Fruit fly (Drosophila melanogaster) whole organism, wandering third instar larva: Measurements from ENCODE around the gene lectin-24A.

ENCODE experiments used
- Abd-B ChIP-seq: fragments of >200 bp; optimal IDR thresholded peaks from 2 replicates; lab custom pipeline; 2017; ENCODE audit warnings: missing biosample characterization, missing genetic modification characterization
- CG32264 ChIP-seq: fragments of 200-800 bp; sonication (Bioruptor generic); optimal IDR thresholded peaks from 2 replicates; lab custom pipeline; 2016; ENCODE audit warnings: missing biosample characterization, missing genetic modification characterization
- CG9705 ChIP-seq: fragments of 200-800 bp; sonication (Bioruptor generic); optimal IDR thresholded peaks from 2 replicates; lab custom pipeline; 2018; ENCODE audit warnings: missing biosample characterization, mild to moderate bottlenecking, missing genetic modification characterization
- Dfd ChIP-seq: fragments of >200 bp; optimal IDR thresholded peaks from 2 replicates; lab custom pipeline; 2017; ENCODE audit warnings: missing biosample characterization, missing genetic modification characterization
- Dif ChIP-seq: fragments of 200-275, 200-300 bp; sonication (Bioruptor generic); optimal IDR thresholded peaks from 2 replicates; lab custom pipeline; 2018; ENCODE audit warnings: missing biosample characterization, missing genetic modification characterization; ENCODE audit not compliant: partially characterized antibody
- GATAd ChIP-seq: sonication (Bioruptor generic); optimal IDR thresholded peaks from 2 replicates; lab custom pipeline; 2016; ENCODE audit warnings: missing biosample characterization, missing genetic modification characterization
- HLH106 ChIP-seq: fragments of 200-800 bp; optimal IDR thresholded peaks from 3 replicates; lab custom pipeline; 2019; ENCODE audit warnings: missing biosample characterization, mild to moderate bottlenecking, missing genetic modification characterization, moderate library complexity
- Hnf4 ChIP-seq: fragments of 200-800 bp; sonication (Bioruptor generic); optimal IDR thresholded peaks from 2 replicates; lab custom pipeline; 2016; ENCODE audit warnings: missing biosample characterization, mild to moderate bottlenecking, missing genetic modification characterization
- Jra ChIP-seq: sonication (Bioruptor generic); optimal IDR thresholded peaks from 2 replicates; lab custom pipeline; 2016; ENCODE audit warnings: missing biosample characterization, missing genetic modification characterization
- N ChIP-seq: fragments of >200 bp; optimal IDR thresholded peaks from 2 replicates; lab custom pipeline; 2018; ENCODE audit warnings: missing biosample characterization, missing external identifiers, missing genetic modification characterization
- OdsH ChIP-seq: fragments of 200-800 bp; sonication (Bioruptor generic); optimal IDR thresholded peaks from 2 replicates; lab custom pipeline; 2016; ENCODE audit warnings: missing biosample characterization, mild to moderate bottlenecking, missing genetic modification characterization
- Rel ChIP-seq, 2 experiments: fragments of 200-800 bp; sonication (Bioruptor generic) in 1 of 2; optimal IDR thresholded peaks; 2 replicates in 1 of 2; 3 replicates in 1 of 2; lab custom pipeline; 2016 to 2019; ENCODE audit warnings: mild to moderate bottlenecking in 2 of 2, missing biosample characterization in 2 of 2, missing genetic modification characterization in 2 of 2, moderate library complexity in 1 of 2
- Sp1 ChIP-seq: fragments of 200-800 bp; sonication (Bioruptor generic); optimal IDR thresholded peaks from 3 replicates; lab custom pipeline; 2019; ENCODE audit warnings: missing biosample characterization, mild to moderate bottlenecking, missing genetic modification characterization, moderate library complexity
- br ChIP-seq: fragments of 200-800 bp; sonication (Bioruptor generic); optimal IDR thresholded peaks from 2 replicates; lab custom pipeline; 2016; ENCODE audit warnings: missing biosample characterization, missing genetic modification characterization
- brk ChIP-seq: fragments of 200-800 bp; sonication (Bioruptor generic); optimal IDR thresholded peaks from 2 replicates; lab custom pipeline; 2016; ENCODE audit warnings: missing biosample characterization, mild to moderate bottlenecking, missing genetic modification characterization
- dl ChIP-seq, 2 experiments: fragments of 175-275, 200-275 bp in 1 of 2; fragments of 200-275 bp in 1 of 2; sonication (Bioruptor generic); optimal IDR thresholded peaks; lab custom pipeline; 2018; ENCODE audit warnings: mild to moderate bottlenecking in 2 of 2, missing biosample characterization in 2 of 2, missing genetic modification characterization in 2 of 2, moderate library complexity in 2 of 2; ENCODE audit not compliant: partially characterized antibody in 2 of 2, insufficient read depth in 1 of 2
- dmrt93B ChIP-seq: fragments of 200-800 bp; sonication (Bioruptor generic); optimal IDR thresholded peaks from 2 replicates; lab custom pipeline; 2018; ENCODE audit warnings: missing biosample characterization, mild to moderate bottlenecking, missing genetic modification characterization
- dsf ChIP-seq: sonication (Bioruptor generic); optimal IDR thresholded peaks from 2 replicates; lab custom pipeline; 2016; ENCODE audit warnings: missing biosample characterization, missing genetic modification characterization, borderline replicate concordance
- foxo ChIP-seq, 2 experiments: fragments of 200-800 bp; sonication (Bioruptor generic); optimal IDR thresholded peaks; 2 replicates in 1 of 2; 3 replicates in 1 of 2; lab custom pipeline; 2016 to 2017; ENCODE audit warnings: missing biosample characterization in 2 of 2, missing genetic modification characterization in 2 of 2
- fru ChIP-seq: fragments of 200-800 bp; sonication (Bioruptor generic); optimal IDR thresholded peaks from 3 replicates; lab custom pipeline; 2016; ENCODE audit warnings: missing biosample characterization, mild to moderate bottlenecking, missing genetic modification characterization
- h ChIP-seq: fragments of 200-800 bp; sonication (Bioruptor generic); optimal IDR thresholded peaks from 3 replicates; lab custom pipeline; 2016; ENCODE audit warnings: missing biosample characterization, mild to moderate bottlenecking, missing genetic modification characterization
- psq ChIP-seq: fragments of 200-800 bp; sonication (Bioruptor generic); optimal IDR thresholded peaks from 3 replicates; lab custom pipeline; 2017; ENCODE audit warnings: missing biosample characterization, mild to moderate bottlenecking, missing genetic modification characterization, moderate library complexity
- rgr ChIP-seq: fragments of 200-800 bp; sonication (Bioruptor generic); optimal IDR thresholded peaks from 3 replicates; lab custom pipeline; 2016; ENCODE audit warnings: missing biosample characterization, mild to moderate bottlenecking, missing genetic modification characterization
- sage ChIP-seq: fragments of 200-800 bp; sonication (Bioruptor generic); optimal IDR thresholded peaks from 2 replicates; lab custom pipeline; 2016; ENCODE audit warnings: missing biosample characterization, mild to moderate bottlenecking, missing genetic modification characterization
- usp ChIP-seq: fragments of >200 bp; optimal IDR thresholded peaks from 2 replicates; lab custom pipeline; 2017; ENCODE audit warnings: missing biosample characterization, missing genetic modification characterization
- woc ChIP-seq: sonication (Bioruptor generic); optimal IDR thresholded peaks from 2 replicates; lab custom pipeline; 2016; ENCODE audit warnings: missing biosample characterization, mild to moderate bottlenecking, missing genetic modification characterization

The lectin-24A gene

dm6 chr2L:3695361-3695818, 22.2 kb downstream of the lectin-24A start, which contains the start of gene CG16713:
Gene CG16713 (minus strand): TSS chr2L:3695411.
- TF ChIP-seq dsf (GFP tag; lab: Kevin White, UChicago) = no peak
- TF ChIP-seq Sp1 (GFP tag; lab: Kevin White, UChicago) = no peak
- no peak for TF ChIP-seq Rel (GFP tag; optimal IDR thresholded peaks at IDR 0.05; lab: Kevin White, UChicago)
- TF ChIP-seq Rel (tag; optimal IDR thresholded peaks at IDR 0.05; lab: Kevin White, UChicago) = peak; percentile 96

DNA sequence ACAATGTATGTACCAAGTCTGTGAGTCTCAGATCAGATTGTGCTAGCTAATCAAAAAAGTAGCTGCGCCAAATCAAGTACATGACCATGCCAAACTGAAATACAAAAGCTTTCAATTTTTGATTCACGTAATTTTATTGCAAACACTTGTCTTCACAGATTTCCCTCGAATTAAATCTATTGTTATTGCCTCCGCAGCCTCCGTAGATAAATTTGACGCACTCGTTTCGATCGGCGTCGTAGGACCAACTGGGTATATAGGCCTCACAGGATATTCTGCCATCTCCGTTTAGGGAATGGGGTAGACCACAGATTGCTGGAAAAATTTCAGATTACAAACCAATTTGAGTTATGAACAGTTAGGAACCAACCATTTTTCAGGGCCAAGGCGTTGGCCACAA, 22.7 kb downstream of the lectin-24A start, which contains the start of gene CG43165:
Gene CG43165, minus strand, starts transcription at position 101 of the 400 bp plus-strand sequence.
- TF ChIP-seq Sp1 (GFP tag; lab: Kevin White, UChicago) = no peak
- TF ChIP-seq psq = no peak
- no peak for TF ChIP-seq dl (GFP tag; optimal IDR thresholded peaks at IDR 0.05; lab: Kevin White, UChicago; ENCODE audit: insufficient read depth in 1 of 2, partially characterized antibody in 2 of 2)
- TF ChIP-seq foxo (GFP tag; optimal IDR thresholded peaks at IDR 0.05; lab: Kevin White, UChicago) = no peak
- TF ChIP-seq Dfd (GFP tag; lab: Kevin White, UChicago) = no peak
- no peak for TF ChIP-seq dmrt93B (GFP tag; lab: Kevin White, UChicago)

dm6 chr2L:3693805-3694204, 23.8 kb downstream of the lectin-24A start, which contains the start of gene Acp24A4:
Gene Acp24A4 (minus strand): TSS chr2L:3693905.
- TF ChIP-seq br (GFP tag; lab: Kevin White, UChicago) = no peak
- no peak for TF ChIP-seq Dfd (GFP tag; lab: Kevin White, UChicago)
- TF ChIP-seq woc (GFP tag; lab: Kevin White, UChicago) = no peak
- no peak for TF ChIP-seq CG32264 (GFP tag; lab: Kevin White, UChicago)
- TF ChIP-seq fru (GFP tag; lab: Kevin White, UChicago) = no peak
- TF ChIP-seq GATAd (GFP tag; lab: Kevin White, UChicago) = no peak
- no peak for TF ChIP-seq Abd-B

- TF ChIP-seq Jra (GFP tag; lab: Kevin White, UChicago) (no peak), HLH106 (tag; lab: Kevin White, UChicago) (no peak), Rel (GFP tag; optimal IDR thresholded peaks at IDR 0.05; lab: Kevin White, UChicago) (no peak), Rel (tag; optimal IDR thresholded peaks at IDR 0.05; lab: Kevin White, UChicago) (no peak), Dif (GFP tag; lab: Kevin White, UChicago) (no peak), CG9705 (GFP tag; lab: Kevin White, UChicago) (no peak), OdsH (GFP tag; lab: Kevin White, UChicago) (no peak), usp (no peak), h (GFP tag; lab: Kevin White, UChicago) (no peak), GATAd (GFP tag; lab: Kevin White, UChicago) (no peak), rgr (GFP tag; lab: Kevin White, UChicago) (no peak), dl (GFP tag; optimal IDR thresholded peaks at IDR 0.05; lab: Kevin White, UChicago; ENCODE audit: insufficient read depth in 1 of 2, partially characterized antibody in 2 of 2) (no peak), N (GFP tag; lab: Kevin White, UChicago) (no peak), Hnf4 (no peak), br (GFP tag; lab: Kevin White, UChicago) (no peak), Dfd (GFP tag; lab: Kevin White, UChicago) (no peak), sage (no peak)
- TF ChIP-seq, all 38 proteins: peak for 0
These were observed 24.5 kb downstream of the lectin-24A start, which contains the start of gene CG3513 for dm6 chr2L:3693082-3693481. Gene CG3513 (minus strand): TSS chr2L:3693182.

DNA sequence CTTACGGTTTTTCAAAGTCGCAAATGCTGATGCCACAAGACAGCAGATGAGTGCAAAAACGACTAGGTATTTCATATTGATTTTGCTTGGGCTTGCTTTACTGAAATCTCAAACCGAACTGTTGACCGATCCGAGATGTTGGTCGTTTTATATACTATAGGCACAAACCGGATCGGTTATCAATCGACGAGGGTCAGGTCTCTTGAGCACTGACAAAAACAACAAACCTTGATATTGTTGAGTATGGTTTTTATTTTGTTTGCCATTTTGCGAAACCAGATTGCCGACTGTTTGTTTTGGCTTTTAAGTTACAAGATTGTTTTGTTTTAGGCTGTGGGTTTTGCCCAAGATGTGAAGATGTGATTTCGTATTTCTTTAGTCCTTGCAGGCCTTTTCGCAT, 25.1 kb downstream of the lectin-24A start, which contains the start of gene CG16704:
Gene CG16704, minus strand, starts transcription at position 122 of the 400 bp plus-strand sequence.
- TF ChIP-seq brk (GFP tag; lab: Kevin White, UChicago) (no peak), Rel (GFP tag; optimal IDR thresholded peaks at IDR 0.05; lab: Kevin White, UChicago) (no peak), Rel (tag; optimal IDR thresholded peaks at IDR 0.05; lab: Kevin White, UChicago) (peak; percentile 23)

- TF ChIP-seq woc (GFP tag; lab: Kevin White, UChicago) (no peak), sage (no peak)
These were observed 32.3 kb downstream of the lectin-24A start for dm6 chr2L:3685139-3685851.
